Fruit fly (Drosophila melanogaster) whole organism, embryonic: ENCODE results near the gene CG16717.

Source experiments
- Aef1 ChIP-seq: fragments of 200-800 bp; sonication (Bioruptor generic); IDR thresholded peaks from 3 replicates; pipeline ENCODE4 v1.3.6; 2022; ENCODE audit warnings: missing biosample characterization, missing genetic modification characterization
- Asciz ChIP-seq: fragments of 200-800 bp; sonication (Bioruptor generic); optimal IDR thresholded peaks from 2 replicates; lab custom pipeline; 2017; ENCODE audit warnings: missing biosample characterization, mild to moderate bottlenecking, missing genetic modification characterization, missing genetic modification reagents
- CG11695 ChIP-seq: fragments of 200-800 bp; sonication (Bioruptor generic); IDR thresholded peaks from 3 replicates; pipeline ENCODE4 v1.3.6; 2022; ENCODE audit warnings: missing biosample characterization, missing genetic modification characterization
- CG11723 ChIP-seq: fragments of 200-800 bp; sonication (Bioruptor generic); optimal IDR thresholded peaks from 2 replicates; lab custom pipeline; 2017; ENCODE audit warnings: missing biosample characterization, mild to moderate bottlenecking, missing genetic modification characterization
- CG13287 ChIP-seq: fragments of 200-800 bp; sonication (Bioruptor generic); IDR thresholded peaks from 2 replicates; pipeline ENCODE4 v1.3.6; 2022; ENCODE audit warnings: missing biosample characterization, missing genetic modification characterization; ENCODE audit not compliant: partially characterized antibody
- CG13624 ChIP-seq: fragments of 200-800 bp; sonication (Bioruptor generic); optimal IDR thresholded peaks from 2 replicates; lab custom pipeline; 2016; ENCODE audit warnings: missing biosample characterization, missing genetic modification characterization
- CG1602 ChIP-seq: fragments of 200-800 bp; sonication (Bioruptor generic); optimal IDR thresholded peaks from 3 replicates; lab custom pipeline; 2016; ENCODE audit warnings: missing biosample characterization, missing genetic modification characterization
- CG16863 ChIP-seq: fragments of 200-800 bp; sonication (Bioruptor generic); optimal IDR thresholded peaks from 3 replicates; lab custom pipeline; 2016; ENCODE audit warnings: missing biosample characterization, missing genetic modification characterization
- CG17361 ChIP-seq: fragments of 200-800 bp; sonication (Bioruptor generic); IDR thresholded peaks from 3 replicates; pipeline ENCODE4 v1.3.6; 2022; ENCODE audit warnings: missing biosample characterization, missing genetic modification characterization
- CG1792 ChIP-seq: fragments of 200-800 bp; sonication (Bioruptor generic); optimal IDR thresholded peaks from 2 replicates; lab custom pipeline; 2016; ENCODE audit warnings: missing biosample characterization, missing genetic modification characterization
- CG34224 ChIP-seq: fragments of 200-800 bp; sonication (Bioruptor generic); IDR thresholded peaks from 3 replicates; pipeline ENCODE4 v1.3.6; 2022; ENCODE audit warnings: missing biosample characterization, missing genetic modification characterization; ENCODE audit not compliant: partially characterized antibody
- CG3726 ChIP-seq: fragments of 200-800 bp; sonication (Bioruptor generic); IDR thresholded peaks from 3 replicates; pipeline ENCODE4, ENCODE4 v1.3.6; 2022; ENCODE audit warnings: missing biosample characterization, missing genetic modification characterization
- CG4360 ChIP-seq: fragments of 200-800 bp; sonication (Bioruptor generic); IDR thresholded peaks from 2 replicates; pipeline ENCODE4 v1.3.6; 2022; ENCODE audit warnings: missing biosample characterization, missing genetic modification characterization
- CG43689 ChIP-seq: fragments of 200-800 bp; sonication (Bioruptor generic); IDR thresholded peaks from 2 replicates; pipeline ENCODE4 v1.3.6; 2022; ENCODE audit warnings: missing biosample characterization, missing genetic modification characterization
- CG6254 ChIP-seq: fragments of 200-800 bp; sonication (Bioruptor generic); optimal IDR thresholded peaks from 3 replicates; lab custom pipeline; 2017; ENCODE audit warnings: mild to moderate bottlenecking, missing biosample characterization, missing genetic modification reagents, missing genetic modification characterization
- CG7357 ChIP-seq: fragments of 200-800 bp; sonication (Bioruptor generic); IDR thresholded peaks from 3 replicates; pipeline ENCODE4 v1.3.6; 2022; ENCODE audit warnings: missing biosample characterization, missing genetic modification characterization
- CG7786 ChIP-seq: fragments of 200-800 bp; sonication (Bioruptor generic); optimal IDR thresholded peaks from 2 replicates; lab custom pipeline; 2016; ENCODE audit warnings: missing biosample characterization, missing genetic modification characterization
- D19A ChIP-seq: fragments of 200-800 bp; optimal IDR thresholded peaks from 3 replicates; lab custom pipeline; 2019; ENCODE audit warnings: missing biosample characterization, mild to moderate bottlenecking, missing genetic modification characterization, moderate library complexity
- Doc2 ChIP-seq: fragments of 200-800 bp; sonication (Bioruptor generic); IDR thresholded peaks from 2 replicates; pipeline ENCODE4 v1.3.6; 2022; ENCODE audit warnings: missing biosample characterization, missing genetic modification characterization
- Doc3 ChIP-seq: fragments of 200-800 bp; sonication (Bioruptor generic); IDR thresholded peaks from 3 replicates; pipeline ENCODE4 v1.3.6; 2022; ENCODE audit warnings: missing biosample characterization, missing genetic modification characterization; ENCODE audit not compliant: partially characterized antibody
- Fer3 ChIP-seq: fragments of 200-800 bp; sonication (Bioruptor generic); optimal IDR thresholded peaks from 2 replicates; lab custom pipeline; 2018; ENCODE audit warnings: missing biosample characterization, mild to moderate bottlenecking, missing genetic modification characterization, moderate library complexity
- Hmr ChIP-seq: fragments of 200-800 bp; sonication (Bioruptor generic); optimal IDR thresholded peaks from 3 replicates; lab custom pipeline; 2017; ENCODE audit warnings: mild to moderate bottlenecking, missing biosample characterization, missing genetic modification reagents, missing genetic modification characterization
- Jarid2 ChIP-seq: fragments of 200-800 bp; sonication (Bioruptor generic); optimal IDR thresholded peaks from 3 replicates; lab custom pipeline; 2017; ENCODE audit warnings: mild to moderate bottlenecking, missing biosample characterization, missing genetic modification reagents, missing genetic modification characterization
- Kr ChIP-seq: fragments of 200-800 bp; sonication (Bioruptor generic); optimal IDR thresholded peaks from 2 replicates; lab custom pipeline; 2017; ENCODE audit warnings: missing biosample characterization, mild to moderate bottlenecking, missing genetic modification characterization
- MESR4 ChIP-seq: fragments of 200-800 bp; sonication (Bioruptor generic); optimal IDR thresholded peaks from 2 replicates; lab custom pipeline; 2018; ENCODE audit warnings: missing biosample characterization, mild to moderate bottlenecking, missing genetic modification characterization, moderate library complexity
- Med ChIP-seq: fragments of 200-800 bp; sonication (Bioruptor generic); peaks from one replicate; lab custom pipeline; 2016; ENCODE audit warnings: missing biosample characterization, missing genetic modification characterization, mild to moderate bottlenecking, inconsistent platforms, moderate library complexity
- Meics ChIP-seq: fragments of 200-800 bp; sonication (Bioruptor generic); optimal IDR thresholded peaks from 2 replicates; lab custom pipeline; 2017; ENCODE audit warnings: missing biosample characterization, mild to moderate bottlenecking, missing genetic modification characterization
- Spps ChIP-seq: fragments of 200-800 bp; sonication (Bioruptor generic); optimal IDR thresholded peaks from 2 replicates; lab custom pipeline; 2018; ENCODE audit warnings: missing biosample characterization, mild to moderate bottlenecking, missing genetic modification characterization
- Usf ChIP-seq: fragments of 200-800 bp; sonication (Bioruptor generic); optimal IDR thresholded peaks from 2 replicates; lab custom pipeline; 2017; ENCODE audit warnings: missing genotype, missing biosample characterization, missing genetic modification characterization
- Xbp1 ChIP-seq: fragments of 200-800 bp; sonication (Bioruptor generic); optimal IDR thresholded peaks from 3 replicates; lab custom pipeline; 2016; ENCODE audit warnings: missing biosample characterization, mild to moderate bottlenecking, missing genetic modification characterization
- aop ChIP-seq: fragments of 200-800 bp; sonication (Bioruptor generic); IDR thresholded peaks from 2 replicates; pipeline ENCODE4 v1.3.6; 2022; ENCODE audit warnings: missing biosample characterization, missing genetic modification characterization
- az2 ChIP-seq: fragments of 200-800 bp; sonication (Bioruptor generic); optimal IDR thresholded peaks from 3 replicates; lab custom pipeline; 2016; ENCODE audit warnings: missing biosample characterization, missing genetic modification characterization
- bsh ChIP-seq, 2 experiments: fragments of 200-800 bp; sonication (Bioruptor generic); optimal IDR thresholded peaks; 2 replicates each; lab custom pipeline; 2017 to 2018; ENCODE audit warnings: mild to moderate bottlenecking in 2 of 2, missing biosample characterization in 2 of 2, missing genetic modification characterization in 2 of 2, moderate library complexity in 1 of 2
- crp ChIP-seq, 2 experiments: fragments of 200-800 bp; sonication (Bioruptor generic); optimal IDR thresholded peaks; 2 replicates in 1 of 2; 3 replicates in 1 of 2; lab custom pipeline; 2017; ENCODE audit warnings: missing biosample characterization in 2 of 2, missing genetic modification characterization in 2 of 2, mild to moderate bottlenecking in 1 of 2, moderate library complexity in 1 of 2
- dimm ChIP-seq: fragments of 200-800 bp; sonication (Bioruptor generic); IDR thresholded peaks from 2 replicates; pipeline ENCODE4 v1.3.6; 2022; ENCODE audit warnings: missing biosample characterization, missing genetic modification characterization
- en ChIP-seq: fragments of 200-800 bp; sonication (Bioruptor generic); optimal IDR thresholded peaks from 2 replicates; lab custom pipeline; 2016; ENCODE audit warnings: missing biosample characterization, missing genetic modification characterization
- ewg ChIP-seq: fragments of 200-800 bp; sonication (Bioruptor generic); optimal IDR thresholded peaks from 3 replicates; lab custom pipeline; 2017; ENCODE audit warnings: mild to moderate bottlenecking, missing biosample characterization, missing genetic modification reagents, missing genetic modification characterization
- grn ChIP-seq: fragments of 200-800 bp; sonication (Bioruptor generic); optimal IDR thresholded peaks from 3 replicates; lab custom pipeline; 2017; ENCODE audit warnings: missing biosample characterization, missing genetic modification characterization
- hth ChIP-seq: fragments of >200 bp; optimal IDR thresholded peaks from 2 replicates; lab custom pipeline; 2017; ENCODE audit warnings: inconsistent platforms
- mld ChIP-seq: fragments of 200-800 bp; sonication (Bioruptor generic); IDR thresholded peaks from 3 replicates; pipeline ENCODE4 v1.3.6; 2022; ENCODE audit warnings: missing biosample characterization, missing genetic modification characterization; ENCODE audit not compliant: partially characterized antibody
- pb ChIP-seq: fragments of 200-800 bp; sonication (Bioruptor generic); optimal IDR thresholded peaks from 3 replicates; lab custom pipeline; 2016; ENCODE audit warnings: missing biosample characterization, missing genetic modification characterization
- pros ChIP-seq: fragments of 200-800 bp; sonication (Bioruptor generic); optimal IDR thresholded peaks from 3 replicates; lab custom pipeline; 2019; ENCODE audit warnings: missing biosample characterization, mild to moderate bottlenecking, missing genetic modification characterization, moderate library complexity
- sd ChIP-seq: fragments of 200-800 bp; sonication (Bioruptor generic); optimal IDR thresholded peaks from 3 replicates; lab custom pipeline; 2018; ENCODE audit warnings: missing biosample characterization, mild to moderate bottlenecking, missing genetic modification characterization, moderate library complexity
- sens ChIP-seq: fragments of 200-800 bp; sonication (Bioruptor generic); peaks from one replicate; lab custom pipeline; 2016; ENCODE audit warnings: missing biosample characterization, missing genetic modification characterization
- slbo ChIP-seq: fragments of 200-800 bp; sonication (Bioruptor generic); IDR thresholded peaks from 2 replicates; pipeline ENCODE4 v1.3.6; 2022; ENCODE audit warnings: missing biosample characterization, missing genetic modification characterization
- sob ChIP-seq: fragments of 200-800 bp; sonication (Bioruptor generic); IDR thresholded peaks from 2 replicates; pipeline ENCODE4 v1.3.6; 2022; ENCODE audit warnings: missing biosample characterization, missing genetic modification characterization
- tup ChIP-seq: fragments of 200-800 bp; sonication (Bioruptor generic); optimal IDR thresholded peaks from 2 replicates; lab custom pipeline; 2016; ENCODE audit warnings: missing biosample characterization, mild to moderate bottlenecking, missing genetic modification characterization, moderate library complexity

CG16717 gene

dm6 chr3L:9713383-9713827 lies 34.4 kb downstream of the CG16717 start, which contains the start of gene SH3PX1 (continued):
- TF ChIP-seq Med (GFP tag; lab: Kevin White, UChicago): peak; percentile 86
- TF ChIP-seq Doc2 (GFP tag; lab: Robert Waterston, UW): no peak
- no peak for TF ChIP-seq CG1792 (GFP tag; lab: Kevin White, UChicago)
- TF ChIP-seq CG13624 (GFP tag; lab: Kevin White, UChicago): no peak
- TF ChIP-seq sd (tag; lab: Kevin White, UChicago): no peak
- peak; percentile 97 for TF ChIP-seq MESR4 (GFP tag; lab: Kevin White, UChicago)
- TF ChIP-seq CG11723 (GFP tag; lab: Kevin White, UChicago): no peak
- TF ChIP-seq CG4360 (GFP tag; lab: Robert Waterston, UW): 0 out of 2 replicates have a peak, but pooled peaks have one; percentile 12
- TF ChIP-seq sens (GFP tag; lab: Kevin White, UChicago): peak; percentile 63

- TF ChIP-seq D19A (tag; lab: Kevin White, UChicago) (peak; percentile 78), mld (GFP tag; lab: Robert Waterston, UW) (peak; percentile 79; the same call in 2 of the 3 replicates), CG43689 (GFP tag; lab: Robert Waterston, UW) (no peak), Jarid2 (GFP tag; lab: Kevin White, UChicago) (no peak), CG3726 (GFP tag; lab: Robert Waterston, UW) (no peak), CG7357 (GFP tag; lab: Robert Waterston, UW) (peak; percentile 81; the same call in 2 of the 3 replicates), tup (GFP tag; lab: Kevin White, UChicago) (no peak), CG6254 (peak; percentile 4), grn (GFP tag; lab: Kevin White, UChicago) (peak; percentile 1), Xbp1 (GFP tag; lab: Kevin White, UChicago) (peak; percentile 78), Asciz (GFP tag; lab: Kevin White, UChicago) (no peak), pros (peak; percentile 17), CG1602 (GFP tag; lab: Kevin White, UChicago) (peak; percentile 82), Doc3 (GFP tag; lab: Robert Waterston, UW) (peak; percentile 55), CG11695 (GFP tag; lab: Robert Waterston, UW) (peak; percentile 67; the same call in 1 of the 3 replicates), hth (lab: Kevin White, UChicago) (no peak), aop (GFP tag; lab: Robert Waterston, UW) (no peak), Usf (GFP tag; lab: Kevin White, UChicago) (peak; percentile 69), sob (peak; percentile 79), CG13287 (GFP tag; lab: Robert Waterston, UW) (peak; percentile 79), CG17361 (GFP tag; lab: Robert Waterston, UW) (peak; percentile 97), dimm (GFP tag; lab: Robert Waterston, UW) (no peak), Aef1 (GFP tag; lab: Robert Waterston, UW) (peak; percentile 55; the same call in 2 of the 3 replicates), ewg (peak; percentile 59), en (no peak), Med (GFP tag; lab: Kevin White, UChicago) (peak; percentile 89), CG34224 (GFP tag; lab: Robert Waterston, UW) (peak; percentile 83), Meics (GFP tag; lab: Kevin White, UChicago) (peak; percentile 85), Hmr (GFP tag; lab: Kevin White, UChicago) (peak; percentile 75), Spps (tag; lab: Kevin White, UChicago) (no peak), crp (GFP tag; optimal IDR thresholded peaks at IDR 0.05; lab: Kevin White, UChicago) (peak; percentile 0 to 77), CG16863 (GFP tag; lab: Kevin White, UChicago) (peak; percentile 74), Fer3 (tag; lab: Kevin White, UChicago) (peak; percentile 66), bsh (GFP tag; optimal IDR thresholded peaks at IDR 0.05; lab: Kevin White, UChicago) (peak in 1 of 2 experiments; percentile 68), CG7786 (GFP tag; lab: Kevin White, UChicago) (peak; percentile 48), slbo (peak; percentile 78), Kr (GFP tag; lab: Kevin White, UChicago) (no peak), az2 (GFP tag; lab: Kevin White, UChicago) (peak; percentile 83), pb (GFP tag; lab: Kevin White, UChicago) (no peak)
Observed at dm6 chr3L:9713828-9714536, 35.0 kb downstream of the CG16717 start, which contains the start of gene vsg. Gene vsg (plus strand): TSS chr3L:9714324.
